Fruit fly (Drosophila melanogaster) whole organism, embryonic: ENCODE data around the gene Cul2.

ENCODE experiments used
- ATbp ChIP-seq: fragments of 200-800 bp; sonication (Bioruptor generic); optimal IDR thresholded peaks from 2 replicates; lab custom pipeline; 2017; ENCODE audit warnings: missing biosample characterization, mild to moderate bottlenecking, missing genetic modification characterization, missing genetic modification reagents
- Asciz ChIP-seq: fragments of 200-800 bp; sonication (Bioruptor generic); optimal IDR thresholded peaks from 2 replicates; lab custom pipeline; 2017; ENCODE audit warnings: missing biosample characterization, mild to moderate bottlenecking, missing genetic modification characterization, missing genetic modification reagents
- CG10462 ChIP-seq: fragments of 200-800 bp; sonication (Bioruptor generic); optimal IDR thresholded peaks from 2 replicates; lab custom pipeline; 2016; ENCODE audit warnings: missing biosample characterization, missing genetic modification characterization
- CG10979 ChIP-seq: fragments of 200-800 bp; sonication (Bioruptor generic); optimal IDR thresholded peaks from 2 replicates; lab custom pipeline; 2018; ENCODE audit warnings: missing biosample characterization, mild to moderate bottlenecking, missing genetic modification characterization, moderate library complexity
- CG12071 ChIP-seq: fragments of 200-800 bp; sonication (Bioruptor generic); optimal IDR thresholded peaks from 3 replicates; lab custom pipeline; 2018; ENCODE audit warnings: missing biosample characterization, mild to moderate bottlenecking, missing genetic modification characterization
- CG12299 ChIP-seq: fragments of 200-800 bp; sonication (Bioruptor generic); optimal IDR thresholded peaks from 2 replicates; lab custom pipeline; 2018; ENCODE audit warnings: missing biosample characterization, mild to moderate bottlenecking, missing genetic modification characterization
- CG12659 ChIP-seq: fragments of 200-800 bp; sonication (Bioruptor generic); optimal IDR thresholded peaks from 3 replicates; lab custom pipeline; 2017; ENCODE audit warnings: mild to moderate bottlenecking, missing biosample characterization, missing genetic modification reagents, missing genetic modification characterization
- CG13775 ChIP-seq: fragments of 200-800 bp; sonication (Bioruptor generic); optimal IDR thresholded peaks from 3 replicates; lab custom pipeline; 2017; ENCODE audit warnings: missing biosample characterization, mild to moderate bottlenecking, missing genetic modification characterization
- CG14050 ChIP-seq: fragments of 200-800 bp; sonication (Bioruptor generic); IDR thresholded peaks from 3 replicates; pipeline ENCODE4 v1.3.6; 2022; ENCODE audit warnings: missing biosample characterization, missing genetic modification characterization
- CG15073 ChIP-seq: fragments of 200-800 bp; sonication (Bioruptor generic); optimal IDR thresholded peaks from 2 replicates; lab custom pipeline; 2016; ENCODE audit warnings: missing biosample characterization, missing genetic modification characterization
- CG16863 ChIP-seq: fragments of 200-800 bp; sonication (Bioruptor generic); optimal IDR thresholded peaks from 3 replicates; lab custom pipeline; 2016; ENCODE audit warnings: missing biosample characterization, missing genetic modification characterization
- CG17328 ChIP-seq: fragments of 200-800 bp; sonication (Bioruptor generic); IDR thresholded peaks from 2 replicates; pipeline ENCODE4 v1.3.6; 2022; ENCODE audit warnings: missing biosample characterization, missing genetic modification characterization
- CG18011 ChIP-seq: fragments of 200-800 bp; sonication (Bioruptor generic); optimal IDR thresholded peaks from 2 replicates; lab custom pipeline; 2017; ENCODE audit warnings: missing biosample characterization, missing genetic modification characterization, mild to moderate bottlenecking, moderate library complexity, missing genotype
- CG18619 ChIP-seq: fragments of 200-800 bp; sonication (Bioruptor generic); optimal IDR thresholded peaks from 3 replicates; lab custom pipeline; 2017; ENCODE audit warnings: missing biosample characterization, mild to moderate bottlenecking, missing genetic modification characterization
- CG30431 ChIP-seq: fragments of 200-800 bp; sonication (Bioruptor generic); optimal IDR thresholded peaks from 2 replicates; lab custom pipeline; 2017; ENCODE audit warnings: missing biosample characterization, missing genetic modification characterization
- CG31224 ChIP-seq: fragments of 200-800 bp; sonication (Bioruptor generic); IDR thresholded peaks from 2 replicates; pipeline ENCODE4 v1.3.6; 2022; ENCODE audit warnings: missing biosample characterization, missing genetic modification characterization
- CG34224 ChIP-seq: fragments of 200-800 bp; sonication (Bioruptor generic); IDR thresholded peaks from 3 replicates; pipeline ENCODE4 v1.3.6; 2022; ENCODE audit warnings: missing biosample characterization, missing genetic modification characterization; ENCODE audit not compliant: partially characterized antibody
- CG4404 ChIP-seq: fragments of 200-800 bp; sonication (Bioruptor generic); IDR thresholded peaks from 2 replicates; pipeline ENCODE4 v1.3.6; 2022; ENCODE audit warnings: missing biosample characterization, missing genetic modification characterization
- CG4617 ChIP-seq: fragments of 200-800 bp; sonication (Bioruptor generic); optimal IDR thresholded peaks from 3 replicates; lab custom pipeline; 2016; ENCODE audit warnings: missing biosample characterization, missing genetic modification characterization, borderline replicate concordance
- CG4820 ChIP-seq: fragments of 200-800 bp; sonication (Bioruptor generic); optimal IDR thresholded peaks from 3 replicates; lab custom pipeline; 2016; ENCODE audit warnings: missing biosample characterization, missing genetic modification characterization
- CG6654 ChIP-seq: fragments of 200-800 bp; sonication (Bioruptor generic); optimal IDR thresholded peaks from 2 replicates; lab custom pipeline; 2017; ENCODE audit warnings: missing biosample characterization, mild to moderate bottlenecking, missing genetic modification characterization
- D ChIP-seq, 2 experiments: fragments of 200-800 bp in 1 of 2; fragments of >200 bp in 1 of 2; sonication (Bioruptor generic) in 1 of 2; optimal IDR thresholded peaks; 2 replicates in 1 of 2; 3 replicates in 1 of 2; lab custom pipeline; 2017; ENCODE audit warnings: mild to moderate bottlenecking in 1 of 2, missing biosample characterization in 1 of 2, missing genetic modification characterization in 1 of 2, missing genetic modification reagents in 1 of 2
- Dad ChIP-seq: fragments of 200-800 bp; sonication (Bioruptor generic); optimal IDR thresholded peaks from 3 replicates; lab custom pipeline; 2016; ENCODE audit warnings: missing biosample characterization, missing genetic modification characterization
- Dp ChIP-seq: fragments of 200-800 bp; sonication (Bioruptor generic); optimal IDR thresholded peaks from 2 replicates; lab custom pipeline; 2018; ENCODE audit warnings: missing biosample characterization, mild to moderate bottlenecking, missing genetic modification characterization, moderate library complexity
- Hmr ChIP-seq: fragments of 200-800 bp; sonication (Bioruptor generic); optimal IDR thresholded peaks from 3 replicates; lab custom pipeline; 2017; ENCODE audit warnings: mild to moderate bottlenecking, missing biosample characterization, missing genetic modification reagents, missing genetic modification characterization
- Hr39 ChIP-seq: fragments of >200 bp; optimal IDR thresholded peaks from 2 replicates; lab custom pipeline; 2017
- Hr51 ChIP-seq, 2 experiments: fragments of 200-800 bp; sonication (Bioruptor generic); optimal IDR thresholded peaks; 2 replicates in 1 of 2; 3 replicates in 1 of 2; lab custom pipeline; 2016 to 2018; ENCODE audit warnings: missing biosample characterization in 2 of 2, missing genetic modification characterization in 2 of 2, mild to moderate bottlenecking in 1 of 2, moderate library complexity in 1 of 2
- NC2α ChIP-seq: fragments of 200-800 bp; sonication (Bioruptor generic); optimal IDR thresholded peaks from 2 replicates; lab custom pipeline; 2016; ENCODE audit warnings: missing biosample characterization, missing genetic modification characterization
- Nf-YA ChIP-seq: fragments of 200-800 bp; sonication (Bioruptor generic); IDR thresholded peaks from 2 replicates; pipeline ENCODE4 v1.3.6; 2022; ENCODE audit warnings: missing biosample characterization, missing genetic modification characterization
- Optix ChIP-seq: fragments of 200-800 bp; sonication (Bioruptor generic); IDR thresholded peaks from 3 replicates; pipeline ENCODE4 v1.3.6; 2022; ENCODE audit warnings: missing biosample characterization, missing genetic modification characterization
- Sox102F ChIP-seq: fragments of 200-800 bp; sonication (Bioruptor generic); optimal IDR thresholded peaks from 2 replicates; lab custom pipeline; 2018; ENCODE audit warnings: missing biosample characterization, mild to moderate bottlenecking, missing genetic modification characterization, moderate library complexity
- TFAM ChIP-seq: fragments of 200-800 bp; sonication (Bioruptor generic); optimal IDR thresholded peaks from 2 replicates; lab custom pipeline; 2017; ENCODE audit warnings: missing biosample characterization, missing genetic modification characterization, inconsistent platforms
- abd-A ChIP-seq: fragments of 200-800 bp; sonication (Bioruptor generic); optimal IDR thresholded peaks from 3 replicates; lab custom pipeline; 2019; ENCODE audit warnings: missing biosample characterization, mild to moderate bottlenecking, missing genetic modification characterization, moderate library complexity
- bowl ChIP-seq: fragments of 200-800 bp; sonication (Bioruptor generic); IDR thresholded peaks from 2 replicates; pipeline ENCODE4 v1.3.6; 2022; ENCODE audit warnings: missing biosample characterization, missing genetic modification characterization
- chinmo ChIP-seq: fragments of 200-800 bp; sonication (Bioruptor generic); IDR thresholded peaks from 4 replicates; pipeline ENCODE4 v1.3.6; 2022; ENCODE audit warnings: missing biosample characterization, missing genetic modification characterization; ENCODE audit not compliant: partially characterized antibody
- crc ChIP-seq: fragments of 200-800 bp; sonication (Bioruptor generic); optimal IDR thresholded peaks from 2 replicates; lab custom pipeline; 2016; ENCODE audit warnings: missing biosample characterization, missing genetic modification characterization
- dati ChIP-seq: fragments of 200-800 bp; sonication (Bioruptor generic); IDR thresholded peaks from 2 replicates; pipeline ENCODE4 v1.3.6; 2022; ENCODE audit warnings: missing biosample characterization, missing genetic modification characterization
- ems ChIP-seq: fragments of 200-800 bp; sonication (Bioruptor generic); optimal IDR thresholded peaks from 3 replicates; lab custom pipeline; 2016; ENCODE audit warnings: missing biosample characterization, missing genetic modification characterization
- gcm ChIP-seq: fragments of 200-800 bp; sonication (Bioruptor generic); optimal IDR thresholded peaks from 2 replicates; lab custom pipeline; 2019; ENCODE audit warnings: missing biosample characterization, mild to moderate bottlenecking, missing genetic modification characterization, moderate library complexity
- gsb ChIP-seq: fragments of 200-800 bp; sonication (Bioruptor generic); IDR thresholded peaks from 2 replicates; pipeline ENCODE4 v1.3.6; 2022; ENCODE audit warnings: missing biosample characterization, missing genetic modification characterization
- hbn ChIP-seq: fragments of 200-800 bp; sonication (Bioruptor generic); IDR thresholded peaks from 2 replicates; pipeline ENCODE4 v1.3.6; 2022; ENCODE audit warnings: missing biosample characterization, missing genetic modification characterization; ENCODE audit not compliant: partially characterized antibody
- mam ChIP-seq: fragments of 200-800 bp; sonication (Bioruptor generic); optimal IDR thresholded peaks from 3 replicates; lab custom pipeline; 2016; ENCODE audit warnings: missing biosample characterization, missing genetic modification characterization
- pfk ChIP-seq: fragments of 200-800 bp; sonication (Bioruptor generic); optimal IDR thresholded peaks from 2 replicates; lab custom pipeline; 2018; ENCODE audit warnings: missing biosample characterization, mild to moderate bottlenecking, missing genetic modification characterization, moderate library complexity
- pnt ChIP-seq: fragments of 200-800 bp; sonication (Bioruptor generic); optimal IDR thresholded peaks from 3 replicates; lab custom pipeline; 2016; ENCODE audit warnings: missing biosample characterization, missing genetic modification characterization
- sima ChIP-seq: fragments of 200-800 bp; sonication (Bioruptor generic); optimal IDR thresholded peaks from 2 replicates; lab custom pipeline; 2016; ENCODE audit warnings: missing biosample characterization, missing genetic modification characterization
- so ChIP-seq: fragments of 200-800 bp; sonication (Bioruptor generic); IDR thresholded peaks from 3 replicates; pipeline ENCODE4 v1.3.6; 2022; ENCODE audit warnings: missing biosample characterization, missing genetic modification characterization
- tin ChIP-seq: fragments of 200-800 bp; sonication (Bioruptor generic); optimal IDR thresholded peaks from 3 replicates; lab custom pipeline; 2016; ENCODE audit warnings: missing biosample characterization, missing genetic modification characterization
- tna ChIP-seq: fragments of 200-800 bp; sonication (Bioruptor generic); IDR thresholded peaks from 2 replicates; pipeline ENCODE4 v1.3.6; 2022; ENCODE audit warnings: missing biosample characterization, missing genetic modification characterization; ENCODE audit not compliant: partially characterized antibody
- tx ChIP-seq: fragments of 200-800 bp; sonication (Bioruptor generic); optimal IDR thresholded peaks from 2 replicates; lab custom pipeline; 2016; ENCODE audit warnings: missing biosample characterization, missing genetic modification characterization

Cul2 gene

DNA sequence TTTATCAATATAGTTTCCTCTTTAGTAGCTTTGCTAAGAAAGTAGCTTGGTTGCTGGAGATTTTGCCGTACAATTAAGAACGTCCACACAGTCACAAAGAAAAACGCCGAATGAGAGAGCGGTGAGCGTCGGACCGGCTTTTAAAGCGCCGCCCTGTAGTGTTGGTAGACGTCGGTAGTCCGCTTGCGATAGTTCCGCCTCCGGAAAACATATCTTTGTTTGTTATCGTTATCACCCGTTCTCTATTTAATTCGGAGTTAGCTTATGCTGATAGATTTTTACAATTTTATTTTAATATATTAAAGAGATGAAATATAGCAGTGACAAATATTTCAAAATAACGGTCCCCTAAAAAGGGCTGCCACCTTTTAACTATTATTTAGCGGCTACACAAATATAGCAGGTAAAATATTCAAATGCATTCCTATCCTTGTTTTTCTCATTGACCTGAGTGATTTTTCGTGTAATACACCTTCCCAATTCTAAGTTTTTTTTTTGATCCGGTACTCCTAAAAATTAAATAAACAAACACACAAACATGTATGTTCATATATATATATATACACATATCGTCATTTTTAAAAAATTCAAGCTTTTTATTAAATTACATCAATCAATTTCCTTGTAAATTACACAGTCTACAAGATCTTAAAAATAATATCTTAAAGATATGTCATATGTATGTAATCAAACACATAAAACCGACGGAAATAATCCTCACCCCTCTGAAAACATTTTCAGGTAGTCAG is 28.5 kb upstream of the Cul2 start, which contains the start of gene Df31 (continued):
- TF ChIP-seq sima (GFP tag; lab: Kevin White, UChicago) (no peak), CG34224 (GFP tag; lab: Robert Waterston, UW) (peak; percentile 83), Hmr (peak; percentile 72), CG6654 (GFP tag; lab: Kevin White, UChicago) (no peak), CG4617 (peak; percentile 35), CG30431 (GFP tag; lab: Kevin White, UChicago) (no peak), Dad (GFP tag; lab: Kevin White, UChicago) (peak; percentile 63), pfk (GFP tag; lab: Kevin White, UChicago) (peak; percentile 57), CG17328 (no peak), CG31224 (GFP tag; lab: Robert Waterston, UW) (no peak; the same call in 1 of the 2 replicates), hbn (GFP tag; lab: Robert Waterston, UW) (peak; percentile 89), CG12299 (tag; lab: Kevin White, UChicago) (no peak), Dp (GFP tag; lab: Kevin White, UChicago) (peak; percentile 9), CG18011 (peak; percentile 59), CG18619 (GFP tag; lab: Kevin White, UChicago) (peak; percentile 25), Hr39 (lab: Kevin White, UChicago) (no peak), CG14050 (no peak), chinmo (GFP tag; lab: Robert Waterston, UW) (peak; percentile 87), abd-A (tag; lab: Kevin White, UChicago) (no peak), ems (GFP tag; lab: Kevin White, UChicago) (peak; percentile 62), Asciz (GFP tag; lab: Kevin White, UChicago) (peak; percentile 1), gsb (GFP tag; lab: Robert Waterston, UW) (no peak), gcm (GFP tag; lab: Kevin White, UChicago) (no peak), CG10979 (tag; lab: Kevin White, UChicago) (peak; percentile 23), Sox102F (no peak), pnt (GFP tag; lab: Kevin White, UChicago) (peak; percentile 1), CG4820 (GFP tag; lab: Kevin White, UChicago) (peak; percentile 16), CG12071 (no peak), Optix (GFP tag; lab: Robert Waterston, UW) (no peak), tna (GFP tag; lab: Robert Waterston, UW) (peak; percentile 84), mam (GFP tag; lab: Kevin White, UChicago) (peak; percentile 73), so (no peak), NC2α (GFP tag; lab: Kevin White, UChicago) (peak; percentile 82), CG12659 (peak; percentile 74), ATbp (GFP tag; lab: Kevin White, UChicago) (no peak), CG15073 (no peak), bowl (GFP tag; lab: Robert Waterston, UW) (no peak), TFAM (no peak), CG10462 (no peak), crc (peak; percentile 30), CG13775 (GFP tag; lab: Kevin White, UChicago) (peak; percentile 47), CG16863 (peak; percentile 37), dati (GFP tag; lab: Robert Waterston, UW) (no peak), Nf-YA (GFP tag; lab: Robert Waterston, UW) (no peak), tin (peak; percentile 69), CG4404 (GFP tag; lab: Robert Waterston, UW) (no peak), D (optimal IDR thresholded peaks at IDR 0.05; lab: Kevin White, UChicago) (no peak), D (GFP tag; optimal IDR thresholded peaks at IDR 0.05; lab: Kevin White, UChicago) (no peak), tx (GFP tag; lab: Kevin White, UChicago) (peak; percentile 14), Hr51 (GFP tag; optimal IDR thresholded peaks at IDR 0.05; lab: Kevin White, UChicago) (peak in 1 of 2 experiments; percentile 53)
